Fruit fly (Drosophila melanogaster) whole organism: Measurements from ENCODE around the gene Traf6.

Experiments
- pan ChIP-seq: fragments of >200 bp; optimal IDR thresholded peaks from 2 replicates; lab custom pipeline; 2017
- psq ChIP-seq: fragments of >200 bp; optimal IDR thresholded peaks from 2 replicates; lab custom pipeline; 2017
- usp ChIP-seq: fragments of >200 bp; optimal IDR thresholded peaks from 2 replicates; lab custom pipeline; 2017; ENCODE audit warnings: missing biosample characterization, missing genetic modification characterization, mixed read lengths

DNA sequence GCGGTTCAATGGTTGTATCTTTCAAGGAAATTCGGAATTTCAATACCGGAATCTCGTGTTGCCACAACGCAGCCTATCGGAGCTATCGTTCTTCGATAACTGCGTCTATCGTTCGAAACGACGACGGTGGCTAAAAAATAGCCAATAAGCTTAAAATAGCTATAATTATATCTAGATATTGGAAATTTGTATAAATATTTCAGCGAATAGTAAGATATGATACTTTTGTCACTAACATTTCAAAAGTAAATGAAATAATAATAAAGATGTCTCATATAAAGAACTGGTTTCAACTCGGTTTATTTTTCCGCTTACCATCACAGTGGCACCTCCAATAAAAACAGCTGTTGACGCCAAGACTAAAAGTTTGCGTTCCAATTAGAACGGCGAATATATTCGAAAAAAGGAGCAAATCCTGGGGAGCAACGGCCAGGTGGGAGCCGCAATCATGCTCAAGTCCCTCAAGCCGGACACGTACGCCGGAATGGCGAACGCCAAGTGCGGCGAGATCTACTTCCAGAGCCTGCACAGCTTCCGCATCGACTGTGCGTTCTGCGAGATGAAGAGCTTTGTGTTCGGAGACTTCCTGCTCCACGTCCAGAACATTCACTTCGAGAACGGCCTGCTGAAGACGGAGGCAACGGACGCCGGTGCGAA lies 11.6 kb downstream of the Traf6 start, which contains the start of the genes alpha-PheRS and CG2129:
- TF ChIP-seq psq (lab: Kevin White, UChicago) (no peak), pan (no peak), usp (GFP tag; lab: Kevin White, UChicago) (no peak)
